Worm (Caenorhabditis elegans): ENCODE data around the gene imp-3.

Gene imp-3

DNA sequence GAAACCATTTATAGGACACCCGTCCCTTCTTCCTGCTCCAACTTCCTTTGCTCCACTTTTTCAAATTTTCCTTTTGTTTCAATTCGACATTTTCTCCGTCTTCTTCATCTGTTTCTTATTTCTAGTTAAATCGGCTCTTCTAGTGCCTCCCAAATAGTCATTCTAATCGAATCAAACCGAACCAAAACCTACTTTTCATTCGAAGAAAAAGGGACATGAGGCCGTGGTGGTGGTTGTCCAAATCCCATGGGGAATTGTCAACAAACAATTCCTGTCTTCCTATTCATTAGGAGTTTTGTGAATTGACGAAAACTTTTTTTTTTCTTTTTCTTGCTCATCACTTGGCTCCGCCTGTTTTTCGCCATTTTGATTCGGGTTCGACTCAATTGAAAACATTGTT lies 52.8 kb downstream of the imp-3 start:
- TF ChIP-seq B0310.2 (tag; optimal IDR thresholded peaks at IDR 0.05) = no peak
- TF ChIP-seq sea-1 (GFP tag; conservative IDR thresholded peaks at IDR 0.05) = no peak
- TF ChIP-seq scrt-1 (GFP tag; IDR thresholded peaks at IDR 0.05) = no peak
- TF ChIP-seq hmbx-1 (tag; optimal IDR thresholded peaks at IDR 0.05) = no peak
- TF ChIP-seq flt-1 (GFP tag; IDR thresholded peaks at IDR 0.05) = no peak
- no peak for TF ChIP-seq ceh-36 (tag; optimal IDR thresholded peaks at IDR 0.05)
- TF ChIP-seq tra-4 (tag; optimal IDR thresholded peaks at IDR 0.05) = no peak
- TF ChIP-seq pes-1 (GFP tag; IDR thresholded peaks at IDR 0.05) = no peak
- TF ChIP-seq ceh-13 (GFP tag; optimal IDR thresholded peaks at IDR 0.05) = no peak
- TF ChIP-seq tbx-37 (GFP tag; conservative IDR thresholded peaks at IDR 0.05) = no peak
- TF ChIP-seq ama-1 (optimal IDR thresholded peaks at IDR 0.05) = no peak
- TF ChIP-seq F13C5.2 (tag; optimal IDR thresholded peaks at IDR 0.05) = no peak

All from whole organism, early embryonic.